Fruit fly (Drosophila melanogaster) whole organism, embryonic: ENCODE results near the gene Shal.

ENCODE experiments used
- Adf1 ChIP-seq: fragments of 200-800 bp; sonication (Bioruptor generic); IDR thresholded peaks from 2 replicates; pipeline ENCODE4 v1.3.6; 2022; ENCODE audit warnings: missing biosample characterization, missing genetic modification characterization
- Aef1 ChIP-seq: fragments of 200-800 bp; sonication (Bioruptor generic); IDR thresholded peaks from 3 replicates; pipeline ENCODE4 v1.3.6; 2022; ENCODE audit warnings: missing biosample characterization, missing genetic modification characterization
- B-H1 ChIP-seq: fragments of 200-800 bp; sonication (Bioruptor generic); IDR thresholded peaks from 3 replicates; pipeline ENCODE4 v1.3.6; 2022; ENCODE audit warnings: missing biosample characterization, missing genetic modification characterization
- B-H2 ChIP-seq: fragments of 200-800 bp; sonication (Bioruptor generic); optimal IDR thresholded peaks from 2 replicates; lab custom pipeline; 2018; ENCODE audit warnings: missing biosample characterization, mild to moderate bottlenecking, missing genetic modification characterization
- CG10274 ChIP-seq: fragments of 200-800 bp; sonication (Bioruptor generic); optimal IDR thresholded peaks from 3 replicates; lab custom pipeline; 2017; ENCODE audit warnings: missing biosample characterization, mild to moderate bottlenecking, missing genetic modification characterization
- CG10431 ChIP-seq: fragments of 200-800 bp; sonication (Bioruptor generic); optimal IDR thresholded peaks from 3 replicates; lab custom pipeline; 2018; ENCODE audit warnings: missing biosample characterization, mild to moderate bottlenecking, missing genetic modification characterization
- CG10959 ChIP-seq: fragments of 200-800 bp; sonication (Bioruptor generic); IDR thresholded peaks from 2 replicates; pipeline ENCODE4 v1.3.6; 2022; ENCODE audit warnings: missing biosample characterization, missing genetic modification characterization
- CG11456 ChIP-seq: fragments of 200-800 bp; sonication (Bioruptor generic); IDR thresholded peaks from 3 replicates; pipeline ENCODE4 v1.3.6; 2022; ENCODE audit warnings: missing biosample characterization, missing genetic modification characterization
- CG12391 ChIP-seq: fragments of 200-800 bp; sonication (Bioruptor generic); optimal IDR thresholded peaks from 3 replicates; lab custom pipeline; 2018; ENCODE audit warnings: missing biosample characterization, mild to moderate bottlenecking, missing genetic modification characterization, moderate library complexity
- CG12659 ChIP-seq: fragments of 200-800 bp; sonication (Bioruptor generic); optimal IDR thresholded peaks from 3 replicates; lab custom pipeline; 2017; ENCODE audit warnings: mild to moderate bottlenecking, missing biosample characterization, missing genetic modification reagents, missing genetic modification characterization
- CG14050 ChIP-seq: fragments of 200-800 bp; sonication (Bioruptor generic); IDR thresholded peaks from 3 replicates; pipeline ENCODE4 v1.3.6; 2022; ENCODE audit warnings: missing biosample characterization, missing genetic modification characterization
- CG2129 ChIP-seq: fragments of 200-800 bp; sonication (Bioruptor generic); IDR thresholded peaks from 2 replicates; pipeline ENCODE4 v1.3.6; 2022; ENCODE audit warnings: missing biosample characterization, missing genetic modification characterization; ENCODE audit not compliant: partially characterized antibody
- CG4820 ChIP-seq: fragments of 200-800 bp; sonication (Bioruptor generic); optimal IDR thresholded peaks from 3 replicates; lab custom pipeline; 2016; ENCODE audit warnings: missing biosample characterization, missing genetic modification characterization
- CG5245 ChIP-seq: fragments of 200-800 bp; sonication (Bioruptor generic); optimal IDR thresholded peaks from 3 replicates; lab custom pipeline; 2016; ENCODE audit warnings: missing biosample characterization, missing genetic modification characterization
- CG6654 ChIP-seq: fragments of 200-800 bp; sonication (Bioruptor generic); optimal IDR thresholded peaks from 2 replicates; lab custom pipeline; 2017; ENCODE audit warnings: missing biosample characterization, mild to moderate bottlenecking, missing genetic modification characterization
- CG6683 ChIP-seq: fragments of 200-800 bp; sonication (Bioruptor generic); optimal IDR thresholded peaks from 2 replicates; lab custom pipeline; 2017; ENCODE audit warnings: missing biosample characterization, mild to moderate bottlenecking, missing genetic modification characterization, missing genetic modification reagents
- CG6689 ChIP-seq: fragments of 200-800 bp; sonication (Bioruptor generic); IDR thresholded peaks from 2 replicates; pipeline ENCODE4 v1.3.6; 2022; ENCODE audit warnings: missing biosample characterization, missing genetic modification characterization
- CG6854 ChIP-seq: fragments of 200-800 bp; sonication (Bioruptor generic); optimal IDR thresholded peaks from 3 replicates; lab custom pipeline; 2017; ENCODE audit warnings: missing biosample characterization, mild to moderate bottlenecking, missing genetic modification characterization
- CG7372 ChIP-seq: fragments of 200-800 bp; sonication (Bioruptor generic); IDR thresholded peaks from 2 replicates; pipeline ENCODE4 v1.3.6; 2022; ENCODE audit warnings: missing biosample characterization, missing genetic modification characterization
- CG7786 ChIP-seq: fragments of 200-800 bp; sonication (Bioruptor generic); optimal IDR thresholded peaks from 2 replicates; lab custom pipeline; 2016; ENCODE audit warnings: missing biosample characterization, missing genetic modification characterization
- CG7928 ChIP-seq: fragments of 200-800 bp; sonication (Bioruptor generic); optimal IDR thresholded peaks from 2 replicates; lab custom pipeline; 2017; ENCODE audit warnings: missing biosample characterization, mild to moderate bottlenecking, missing genetic modification characterization
- CG7963 ChIP-seq: fragments of 200-800 bp; sonication (Bioruptor generic); IDR thresholded peaks from 3 replicates; pipeline ENCODE4 v1.3.6; 2022; ENCODE audit warnings: missing biosample characterization, missing genetic modification characterization; ENCODE audit not compliant: partially characterized antibody
- CG8290 ChIP-seq, 3 experiments: fragments of 200-800 bp; sonication (Bioruptor generic); optimal IDR thresholded peaks; 2 replicates each; lab custom pipeline; 2016 to 2019; ENCODE audit warnings: missing biosample characterization in 3 of 3, missing genetic modification characterization in 3 of 3, mild to moderate bottlenecking in 2 of 3, moderate library complexity in 1 of 3
- Camta ChIP-seq: fragments of 200-800 bp; sonication (Bioruptor generic); optimal IDR thresholded peaks from 2 replicates; lab custom pipeline; 2016; ENCODE audit warnings: missing biosample characterization, missing genetic modification characterization
- D19A ChIP-seq: fragments of 200-800 bp; optimal IDR thresholded peaks from 3 replicates; lab custom pipeline; 2019; ENCODE audit warnings: missing biosample characterization, mild to moderate bottlenecking, missing genetic modification characterization, moderate library complexity
- Fer2 ChIP-seq: fragments of 200-800 bp; sonication (Bioruptor generic); optimal IDR thresholded peaks from 2 replicates; lab custom pipeline; 2018; ENCODE audit warnings: missing biosample characterization, mild to moderate bottlenecking, missing genetic modification characterization, moderate library complexity
- Fer3 ChIP-seq: fragments of 200-800 bp; sonication (Bioruptor generic); optimal IDR thresholded peaks from 2 replicates; lab custom pipeline; 2018; ENCODE audit warnings: missing biosample characterization, mild to moderate bottlenecking, missing genetic modification characterization, moderate library complexity
- HHEX ChIP-seq: fragments of 200-800 bp; sonication (Bioruptor generic); optimal IDR thresholded peaks from 3 replicates; lab custom pipeline; 2017; ENCODE audit warnings: missing biosample characterization, mild to moderate bottlenecking, missing genetic modification characterization, missing genetic modification reagents
- HmgD ChIP-seq: fragments of 200-800 bp; sonication (Bioruptor generic); optimal IDR thresholded peaks from 3 replicates; lab custom pipeline; 2016; ENCODE audit warnings: missing biosample characterization, missing genetic modification characterization
- Hr39 ChIP-seq: fragments of >200 bp; optimal IDR thresholded peaks from 2 replicates; lab custom pipeline; 2017
- Mad ChIP-seq: fragments of 200-800 bp; sonication (Bioruptor generic); optimal IDR thresholded peaks from 2 replicates; lab custom pipeline; 2016; ENCODE audit warnings: missing biosample characterization, missing genetic modification characterization
- Mrtf ChIP-seq: fragments of 200-800 bp; sonication (Bioruptor generic); IDR thresholded peaks from 3 replicates; pipeline ENCODE4 v1.3.6; 2022; ENCODE audit warnings: missing biosample characterization, missing genetic modification characterization
- Oli ChIP-seq: fragments of 200-800 bp; sonication (Bioruptor generic); optimal IDR thresholded peaks from 2 replicates; lab custom pipeline; 2018; ENCODE audit warnings: missing biosample characterization, mild to moderate bottlenecking, missing genetic modification characterization, moderate library complexity
- Rfx ChIP-seq: fragments of 200-800 bp; sonication (Bioruptor generic); IDR thresholded peaks from 2 replicates; pipeline ENCODE4 v1.3.6; 2022; ENCODE audit warnings: missing biosample characterization, missing genetic modification characterization
- Sin3A ChIP-seq: fragments of >200 bp; optimal IDR thresholded peaks from 2 replicates; lab custom pipeline; 2018
- bigmax ChIP-seq: fragments of 200-800 bp; sonication (Bioruptor generic); optimal IDR thresholded peaks from 2 replicates; lab custom pipeline; 2018; ENCODE audit warnings: missing biosample characterization, mild to moderate bottlenecking, missing genetic modification characterization
- bowl ChIP-seq: fragments of 200-800 bp; sonication (Bioruptor generic); IDR thresholded peaks from 2 replicates; pipeline ENCODE4 v1.3.6; 2022; ENCODE audit warnings: missing biosample characterization, missing genetic modification characterization
- cas ChIP-seq: fragments of 200-800 bp; sonication (Bioruptor generic); IDR thresholded peaks from 2 replicates; pipeline ENCODE4 v1.3.6; 2022; ENCODE audit warnings: missing biosample characterization, missing genetic modification characterization
- exex ChIP-seq: fragments of 200-800 bp; sonication (Bioruptor generic); optimal IDR thresholded peaks from 4 replicates; lab custom pipeline; 2018; ENCODE audit warnings: missing biosample characterization, mild to moderate bottlenecking, missing genetic modification characterization, moderate library complexity
- gro ChIP-seq: fragments of 200-800 bp; sonication (Bioruptor generic); optimal IDR thresholded peaks from 2 replicates; lab custom pipeline; 2016; ENCODE audit warnings: missing biosample characterization, missing genetic modification characterization
- gt ChIP-seq: fragments of 200-800 bp; sonication (Bioruptor generic); IDR thresholded peaks from 2 replicates; pipeline ENCODE4 v1.3.6; 2022; ENCODE audit warnings: missing biosample characterization, missing genetic modification characterization
- insv ChIP-seq, 2 experiments: fragments of 200-800 bp; sonication (Bioruptor generic); optimal IDR thresholded peaks; 3 replicates each; lab custom pipeline; 2016 to 2018; ENCODE audit warnings: missing biosample characterization in 2 of 2, missing genetic modification characterization in 2 of 2
- nerfin-1 ChIP-seq: fragments of 200-800 bp; sonication (Bioruptor generic); optimal IDR thresholded peaks from 3 replicates; lab custom pipeline; 2019; ENCODE audit warnings: missing biosample characterization, mild to moderate bottlenecking, missing genetic modification characterization, moderate library complexity
- nerfin-2 ChIP-seq: fragments of 200-800 bp; sonication (Bioruptor generic); IDR thresholded peaks from 2 replicates; pipeline ENCODE4 v1.3.6; 2022; ENCODE audit warnings: missing biosample characterization, missing genetic modification characterization; ENCODE audit not compliant: partially characterized antibody
- org-1 ChIP-seq: fragments of 200-800 bp; sonication (Bioruptor generic); optimal IDR thresholded peaks from 2 replicates; lab custom pipeline; 2017; ENCODE audit warnings: missing biosample characterization, missing genetic modification characterization
- pb ChIP-seq: fragments of 200-800 bp; sonication (Bioruptor generic); optimal IDR thresholded peaks from 3 replicates; lab custom pipeline; 2016; ENCODE audit warnings: missing biosample characterization, missing genetic modification characterization
- phol ChIP-seq: fragments of 200-800 bp; sonication (Bioruptor generic); optimal IDR thresholded peaks from 3 replicates; lab custom pipeline; 2018; ENCODE audit warnings: missing biosample characterization, mild to moderate bottlenecking, missing genetic modification characterization, moderate library complexity
- sqz ChIP-seq: fragments of 200-800 bp; sonication (Bioruptor generic); optimal IDR thresholded peaks from 3 replicates; lab custom pipeline; 2018; ENCODE audit warnings: missing biosample characterization, mild to moderate bottlenecking, missing genetic modification characterization
- tna ChIP-seq: fragments of 200-800 bp; sonication (Bioruptor generic); IDR thresholded peaks from 2 replicates; pipeline ENCODE4 v1.3.6; 2022; ENCODE audit warnings: missing biosample characterization, missing genetic modification characterization; ENCODE audit not compliant: partially characterized antibody
- vvl ChIP-seq: fragments of 200-800 bp; sonication (Bioruptor generic); IDR thresholded peaks from 2 replicates; pipeline ENCODE4 v1.3.6; 2022; ENCODE audit warnings: missing biosample characterization, missing genetic modification characterization
- wek ChIP-seq: fragments of 200-800 bp; sonication (Bioruptor generic); optimal IDR thresholded peaks from 3 replicates; lab custom pipeline; 2018; ENCODE audit warnings: missing biosample characterization, mild to moderate bottlenecking, missing genetic modification characterization, moderate library complexity
- yki ChIP-seq: fragments of >200 bp; optimal IDR thresholded peaks from 3 replicates; lab custom pipeline; 2018

Gene Shal

dm6 chr3L:19575650-19576049 is 8.7 kb downstream of the Shal start (continued):
- TF ChIP-seq CG7372 (GFP tag; lab: Robert Waterston, UW) (no peak), vvl (GFP tag; lab: Robert Waterston, UW) (peak; percentile 46; the same call in 1 of the 2 replicates), Camta (GFP tag; lab: Kevin White, UChicago) (peak; percentile 17), Rfx (GFP tag; lab: Robert Waterston, UW) (peak; percentile 18; the same call in 1 of the 2 replicates), bigmax (GFP tag; lab: Kevin White, UChicago) (no peak), CG10959 (GFP tag; lab: Robert Waterston, UW) (no peak), gt (no peak), CG2129 (no peak), pb (GFP tag; lab: Kevin White, UChicago) (no peak), Fer2 (tag; lab: Kevin White, UChicago) (no peak), tna (no peak), D19A (tag; lab: Kevin White, UChicago) (peak; percentile 8), Mad (GFP tag; lab: Kevin White, UChicago) (peak; percentile 22), Fer3 (peak; percentile 18), gro (GFP tag; lab: Kevin White, UChicago) (no peak), CG10431 (GFP tag; lab: Kevin White, UChicago) (peak; percentile 47), B-H1 (GFP tag; lab: Robert Waterston, UW) (no peak), CG12659 (no peak), Aef1 (GFP tag; lab: Robert Waterston, UW) (no peak), Oli (tag; lab: Kevin White, UChicago) (no peak), CG6654 (GFP tag; lab: Kevin White, UChicago) (no peak), yki (lab: Kevin White, UChicago) (no peak), HHEX (GFP tag; lab: Kevin White, UChicago) (peak; percentile 43), CG12391 (no peak), bowl (GFP tag; lab: Robert Waterston, UW) (0 out of 2 replicates have a peak, but pooled peaks have one; percentile 10), insv (GFP tag; optimal IDR thresholded peaks at IDR 0.05; lab: Kevin White, UChicago) (no peak), cas (no peak), nerfin-1 (tag; lab: Kevin White, UChicago) (no peak), Adf1 (no peak), CG11456 (GFP tag; lab: Robert Waterston, UW) (no peak), HmgD (no peak), nerfin-2 (GFP tag; lab: Robert Waterston, UW) (no peak), CG6854 (GFP tag; lab: Kevin White, UChicago) (peak; percentile 16), CG7928 (no peak), org-1 (GFP tag; lab: Kevin White, UChicago) (peak; percentile 80), exex (tag; lab: Kevin White, UChicago) (no peak), wek (peak; percentile 79), CG7963 (GFP tag; lab: Robert Waterston, UW) (no peak), Sin3A (lab: Kevin White, UChicago) (no peak), Mrtf (GFP tag; lab: Robert Waterston, UW) (no peak), CG4820 (GFP tag; lab: Kevin White, UChicago) (no peak), B-H2 (GFP tag; lab: Kevin White, UChicago) (no peak), phol (tag; lab: Kevin White, UChicago) (no peak), sqz (GFP tag; lab: Kevin White, UChicago) (peak; percentile 24), CG14050 (GFP tag; lab: Robert Waterston, UW) (peak; percentile 23; the same call in 2 of the 3 replicates), CG7786 (GFP tag; lab: Kevin White, UChicago) (no peak), CG6689 (peak; percentile 15; the same call in 1 of the 2 replicates), CG10274 (no peak), CG6683 (GFP tag; lab: Kevin White, UChicago) (no peak), Hr39 (lab: Kevin White, UChicago) (no peak), CG5245 (GFP tag; lab: Kevin White, UChicago) (no peak), CG8290 (GFP tag; optimal IDR thresholded peaks at IDR 0.05; lab: Kevin White, UChicago) (peak; percentile 4), CG8290 (tag; optimal IDR thresholded peaks at IDR 0.05; lab: Kevin White, UChicago) (peak in 1 of 2 experiments; percentile 59)
